Worm (Caenorhabditis elegans) whole organism, L4/young adult: ENCODE data around the gene sup-26.

Experiments used
- W03F9.2 ChIP-seq: fragments of 150-350 bp; optimal IDR thresholded peaks from 2 replicates; lab custom pipeline; 2014; ENCODE audit warnings: missing biosample characterization, missing genetic modification characterization
- dao-5 ChIP-seq: sonication (generic microtip); optimal IDR thresholded peaks from 2 replicates; lab custom pipeline; 2016; ENCODE audit warnings: missing genotype, missing genetic modification characterization, moderate library complexity, missing compliant biosample characterization
- him-1 ChIP-seq: sonication (generic microtip); optimal IDR thresholded peaks from 2 replicates; lab custom pipeline; 2016; ENCODE audit warnings: missing genotype, missing genetic modification reagents, missing genetic modification characterization, missing compliant biosample characterization

Gene sup-26

ce11 chrIII:4274524-4274923 lies 5.5 kb downstream of the sup-26 start:
- TF ChIP-seq dao-5 (tag; lab: Kevin White, UChicago) = no peak
- TF ChIP-seq him-1 = no peak
- TF ChIP-seq W03F9.2 (tag; lab: Kevin White, UChicago) = no peak

DNA sequence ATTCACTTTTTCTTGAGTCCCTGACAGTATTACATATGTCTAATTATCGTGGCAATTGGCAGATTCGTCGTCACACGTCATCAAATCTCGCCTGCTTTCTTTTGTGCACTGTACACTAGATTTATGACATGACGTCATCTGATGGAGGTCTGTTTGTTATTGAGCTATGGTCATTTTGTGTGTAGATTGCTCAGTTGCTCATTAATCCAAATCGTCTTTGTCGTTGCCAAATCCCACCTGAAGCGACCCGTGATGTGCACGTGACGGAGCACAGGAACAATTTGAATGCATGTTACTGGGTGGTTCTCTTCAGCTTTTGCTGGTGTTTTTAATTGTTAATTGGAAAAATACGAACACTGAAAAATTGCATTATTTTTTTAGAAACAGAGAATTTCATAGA lies 7.2 kb downstream of the sup-26 start:
- TF ChIP-seq dao-5 (tag; lab: Kevin White, UChicago) (no peak), W03F9.2 (tag; lab: Kevin White, UChicago) (no peak), him-1 (no peak)

DNA sequence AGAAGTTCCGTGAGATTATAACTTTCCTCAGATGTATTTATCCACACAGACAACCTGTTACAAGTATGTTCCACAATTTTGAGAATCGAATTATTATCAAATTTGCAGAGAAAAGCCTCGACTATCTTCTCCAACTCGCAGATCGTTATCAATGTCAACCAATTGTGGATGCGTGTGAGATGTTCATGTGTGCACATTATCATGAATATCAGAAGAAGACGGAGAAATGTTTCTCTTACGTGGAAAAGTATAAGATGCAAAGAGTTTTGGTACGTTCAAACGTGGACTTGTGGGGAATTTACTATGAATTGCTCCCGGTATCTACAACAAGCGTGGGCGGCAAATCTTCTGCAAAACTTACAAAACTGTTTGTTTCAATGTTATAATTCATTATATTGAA lies 9.0 kb downstream of the sup-26 start:
- TF ChIP-seq dao-5 (tag; lab: Kevin White, UChicago) (no peak), him-1 (no peak), W03F9.2 (tag; lab: Kevin White, UChicago) (no peak)

DNA sequence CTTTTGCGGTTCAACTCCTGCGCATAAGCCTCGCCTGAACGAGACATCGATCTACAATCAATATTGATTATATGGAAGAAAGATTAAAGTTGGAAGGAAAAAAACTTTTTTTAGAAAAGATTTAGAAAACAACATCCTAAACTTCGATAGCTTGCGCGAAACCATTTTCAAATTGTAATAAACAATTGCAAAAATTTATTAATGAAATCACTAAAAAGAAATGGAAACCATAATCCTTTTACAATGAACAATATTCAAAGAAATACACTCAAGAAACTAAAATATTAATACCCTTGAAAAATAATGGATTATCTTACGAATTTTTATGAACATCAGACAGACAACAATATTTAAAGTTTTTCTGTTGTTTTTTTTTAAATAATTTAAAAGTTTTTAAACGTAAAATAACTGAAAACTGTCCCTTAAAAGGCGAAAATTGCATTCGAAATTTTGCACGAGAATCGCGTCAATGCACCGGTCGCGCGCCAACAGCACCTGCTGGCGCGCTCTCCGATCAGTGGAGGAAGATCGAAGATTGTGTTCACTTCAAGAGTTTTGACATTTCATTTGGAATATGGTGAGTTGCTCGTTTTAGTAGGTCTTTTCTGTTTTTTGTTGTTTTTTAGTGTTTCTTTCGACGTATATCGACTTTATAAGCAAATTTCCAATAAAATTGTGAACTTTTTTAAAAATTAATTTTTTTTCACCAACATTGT lies 10.6 kb downstream of the sup-26 start, which contains the start of the genes sftb-1 and R10E4.1:
sftb-1 (minus strand) TSS at position 51 of the 716 bp plus-strand sequence.
R10E4.1 (plus strand) TSS at position 524 of the 716 bp plus-strand sequence.
- TF ChIP-seq dao-5 (tag; lab: Kevin White, UChicago) (no peak), W03F9.2 (tag; lab: Kevin White, UChicago) (peak; percentile 64), him-1 (no peak)

DNA sequence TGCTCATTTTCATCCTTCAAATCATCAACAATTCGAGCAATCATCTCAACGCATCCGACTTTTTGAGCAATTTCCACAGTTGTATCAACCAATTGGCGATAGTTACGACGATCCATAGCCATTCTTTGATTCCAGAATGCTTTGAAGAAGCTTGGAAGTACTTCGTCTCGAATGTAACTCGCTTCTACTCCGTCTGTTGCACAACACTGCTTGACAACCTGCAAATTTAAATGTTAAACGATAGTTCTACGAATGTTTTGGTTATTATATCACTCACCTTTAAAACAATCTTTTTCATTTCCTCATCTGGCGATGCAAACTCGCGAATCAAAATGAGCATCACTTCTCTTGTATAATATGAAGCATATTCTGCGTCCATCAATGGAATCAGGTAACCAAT lies 14.1 kb downstream of the sup-26 start:
- TF ChIP-seq him-1 (no peak), W03F9.2 (tag; lab: Kevin White, UChicago) (no peak), dao-5 (tag; lab: Kevin White, UChicago) (no peak)

ce11 chrIII:4263048-4263447 lies 17.0 kb downstream of the sup-26 start, which contains the start of gene T08A11.1:
TSS of gene T08A11.1 (minus strand) at chrIII:4263148.
- TF ChIP-seq him-1 (no peak), dao-5 (tag; lab: Kevin White, UChicago) (no peak), W03F9.2 (tag; lab: Kevin White, UChicago) (no peak)

ce11 chrIII:4257896-4258295 lies 22.1 kb downstream of the sup-26 start:
- TF ChIP-seq dao-5 (tag; lab: Kevin White, UChicago) (no peak), him-1 (no peak), W03F9.2 (tag; lab: Kevin White, UChicago) (no peak)

DNA sequence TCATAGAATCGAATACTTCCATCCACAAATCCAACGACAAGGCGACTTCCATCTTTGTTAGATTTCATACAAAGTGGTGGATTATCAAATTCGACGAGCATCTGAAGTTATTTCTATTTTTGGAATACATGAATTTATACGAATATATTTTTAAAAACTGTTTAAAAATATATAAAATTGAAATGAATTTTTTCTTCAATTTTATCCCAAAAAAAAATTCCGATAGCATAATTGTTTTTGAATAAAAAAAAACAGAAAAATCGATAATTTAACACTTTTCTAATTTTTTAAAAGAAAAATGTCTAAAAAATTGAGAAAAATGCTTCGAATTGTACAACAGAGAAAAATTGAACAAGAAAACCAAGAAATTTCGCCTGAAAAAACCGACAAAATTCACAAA lies 32.5 kb downstream of the sup-26 start, which contains the start of gene Y44F5A.1:
Y44F5A.1 (minus strand) TSS at position 101 of the 400 bp plus-strand sequence.
- no peak for TF ChIP-seq W03F9.2 (tag; lab: Kevin White, UChicago)
- TF ChIP-seq dao-5 (tag; lab: Kevin White, UChicago) = no peak
- TF ChIP-seq him-1 = no peak

ce11 chrIII:4244285-4244684 lies 35.7 kb downstream of the sup-26 start, which contains the start of gene zhit-2:
TSS of gene zhit-2 (minus strand) at chrIII:4244385.
- TF ChIP-seq W03F9.2 (tag; lab: Kevin White, UChicago) (no peak), him-1 (no peak), dao-5 (tag; lab: Kevin White, UChicago) (no peak)

DNA sequence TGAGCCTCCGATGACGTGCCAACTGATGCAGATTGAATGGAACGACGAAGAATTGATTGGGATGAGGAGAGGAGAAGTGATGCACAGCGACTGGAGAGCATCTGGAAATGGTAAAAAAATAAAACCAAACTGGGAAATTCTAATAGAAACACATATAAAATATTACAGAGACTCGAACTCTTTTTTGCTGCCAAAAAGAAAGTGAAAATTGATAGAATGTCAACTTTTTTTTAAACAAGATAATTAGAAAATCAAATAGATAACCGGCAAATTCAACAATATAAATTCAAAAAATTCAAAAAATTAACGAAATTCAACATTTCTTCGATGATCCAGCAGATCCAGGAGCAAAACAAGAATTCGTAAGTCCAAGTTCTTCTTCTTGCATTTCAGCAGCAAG lies 36.6 kb downstream of the sup-26 start, which contains the start of gene mrpl-21:
mrpl-21 (minus strand) TSS at position 101 of the 400 bp plus-strand sequence.
- TF ChIP-seq W03F9.2 (tag; lab: Kevin White, UChicago) (no peak), dao-5 (tag; lab: Kevin White, UChicago) (no peak), him-1 (no peak)

ce11 chrIII:4242225-4242862 lies 37.7 kb downstream of the sup-26 start, which contains the start of gene F43C1.7:
TSS of gene F43C1.7 (minus strand) at chrIII:4242575.
- TF ChIP-seq W03F9.2 (tag; lab: Kevin White, UChicago) (no peak), dao-5 (tag; lab: Kevin White, UChicago) (no peak), him-1 (no peak)

ce11 chrIII:4241181-4241580 lies 38.8 kb downstream of the sup-26 start:
- TF ChIP-seq him-1 = no peak
- no peak for TF ChIP-seq dao-5 (tag; lab: Kevin White, UChicago)
- no peak for TF ChIP-seq W03F9.2 (tag; lab: Kevin White, UChicago)

DNA sequence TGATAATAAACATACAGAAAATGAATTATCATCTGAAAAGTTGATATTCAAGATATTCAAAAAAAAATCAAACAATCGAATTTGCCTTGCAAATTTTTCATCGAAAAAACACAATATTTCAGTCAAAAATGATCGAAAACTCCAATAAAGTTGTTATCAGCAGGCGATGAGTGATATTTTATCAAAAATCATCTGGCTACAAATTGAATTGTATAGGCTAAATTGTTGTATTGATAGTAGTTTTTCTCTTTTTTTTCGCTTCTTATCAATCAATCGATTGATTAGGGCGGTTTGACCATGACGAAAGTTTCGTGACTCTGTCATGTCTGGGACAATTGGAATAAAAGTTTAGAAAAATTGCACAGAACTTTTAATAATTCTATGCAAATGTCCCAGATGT lies 39.9 kb downstream of the sup-26 start:
- TF ChIP-seq him-1 (no peak), W03F9.2 (tag; lab: Kevin White, UChicago) (no peak), dao-5 (tag; lab: Kevin White, UChicago) (no peak)

- peak; percentile 31 for TF ChIP-seq him-1
- no peak for TF ChIP-seq dao-5 (tag; lab: Kevin White, UChicago)
- TF ChIP-seq W03F9.2 (tag; lab: Kevin White, UChicago) = peak; percentile 68
Observed at ce11 chrIII:4237660-4238059, 42.4 kb downstream of the sup-26 start.
